Fruit fly (Drosophila melanogaster) whole organism, embryonic: ENCODE measurements around the gene dmrt93B.

Experiments used
- Antp ChIP-seq: fragments of 200-800 bp; sonication (Bioruptor generic); optimal IDR thresholded peaks from 3 replicates; lab custom pipeline; 2016; ENCODE audit warnings: missing biosample characterization, missing genetic modification characterization
- CG10209 ChIP-seq: fragments of 200-800 bp; sonication (Bioruptor generic); optimal IDR thresholded peaks from 3 replicates; lab custom pipeline; 2017; ENCODE audit warnings: missing biosample characterization, mild to moderate bottlenecking, missing genetic modification characterization, missing genetic modification reagents
- CG11456 ChIP-seq: fragments of 200-800 bp; sonication (Bioruptor generic); IDR thresholded peaks from 3 replicates; pipeline ENCODE4 v1.3.6; 2022; ENCODE audit warnings: missing biosample characterization, missing genetic modification characterization
- CG11723 ChIP-seq: fragments of 200-800 bp; sonication (Bioruptor generic); optimal IDR thresholded peaks from 2 replicates; lab custom pipeline; 2017; ENCODE audit warnings: missing biosample characterization, mild to moderate bottlenecking, missing genetic modification characterization
- CG17186 ChIP-seq: fragments of 200-800 bp; sonication (Bioruptor generic); optimal IDR thresholded peaks from 3 replicates; lab custom pipeline; 2017; ENCODE audit warnings: missing biosample characterization, missing genetic modification reagents, missing genetic modification characterization
- CG17359 ChIP-seq: fragments of 200-800 bp; sonication (Bioruptor generic); optimal IDR thresholded peaks from 3 replicates; lab custom pipeline; 2018; ENCODE audit warnings: missing biosample characterization, mild to moderate bottlenecking, missing genetic modification characterization, moderate library complexity
- CG17385 ChIP-seq: fragments of 200-800 bp; sonication (Bioruptor generic); optimal IDR thresholded peaks from 3 replicates; lab custom pipeline; 2018; ENCODE audit warnings: missing biosample characterization, mild to moderate bottlenecking, missing genetic modification characterization
- CG18476 ChIP-seq: fragments of 200-800 bp; sonication (Bioruptor generic); optimal IDR thresholded peaks from 2 replicates; lab custom pipeline; 2016; ENCODE audit warnings: missing biosample characterization, mild to moderate bottlenecking, missing genetic modification characterization
- CG2120 ChIP-seq: fragments of 200-800 bp; sonication (Bioruptor generic); optimal IDR thresholded peaks from 3 replicates; lab custom pipeline; 2016; ENCODE audit warnings: missing biosample characterization, missing genetic modification characterization
- CG31388 ChIP-seq: fragments of 200-800 bp; sonication (Bioruptor generic); optimal IDR thresholded peaks from 2 replicates; lab custom pipeline; 2016; ENCODE audit warnings: missing biosample characterization, missing genetic modification characterization
- CG32767 ChIP-seq: fragments of 200-800 bp; sonication (Bioruptor generic); IDR thresholded peaks from 2 replicates; pipeline ENCODE4 v1.3.6; 2022; ENCODE audit warnings: missing biosample characterization, missing genetic modification characterization
- CG3995 ChIP-seq: fragments of 200-800 bp; sonication (Bioruptor generic); optimal IDR thresholded peaks from 3 replicates; lab custom pipeline; 2016; ENCODE audit warnings: missing biosample characterization, missing genetic modification characterization
- CG4360 ChIP-seq: fragments of 200-800 bp; sonication (Bioruptor generic); IDR thresholded peaks from 2 replicates; pipeline ENCODE4 v1.3.6; 2022; ENCODE audit warnings: missing biosample characterization, missing genetic modification characterization
- CG4424 ChIP-seq: fragments of 200-800 bp; sonication (Bioruptor generic); optimal IDR thresholded peaks from 3 replicates; lab custom pipeline; 2016; ENCODE audit warnings: missing biosample characterization, missing genetic modification characterization
- CG7786 ChIP-seq: fragments of 200-800 bp; sonication (Bioruptor generic); optimal IDR thresholded peaks from 2 replicates; lab custom pipeline; 2016; ENCODE audit warnings: missing biosample characterization, missing genetic modification characterization
- CG8359 ChIP-seq: fragments of 200-800 bp; sonication (Bioruptor generic); optimal IDR thresholded peaks from 2 replicates; lab custom pipeline; 2017; ENCODE audit warnings: missing biosample characterization, mild to moderate bottlenecking, missing genetic modification characterization, borderline replicate concordance
- CG8388 ChIP-seq: fragments of 200-800 bp; sonication (Bioruptor generic); optimal IDR thresholded peaks from 2 replicates; lab custom pipeline; 2019; ENCODE audit warnings: missing biosample characterization, mild to moderate bottlenecking, missing genetic modification characterization, moderate library complexity
- Camta ChIP-seq: fragments of 200-800 bp; sonication (Bioruptor generic); optimal IDR thresholded peaks from 2 replicates; lab custom pipeline; 2016; ENCODE audit warnings: missing biosample characterization, missing genetic modification characterization
- CrebB ChIP-seq: fragments of 200-800 bp; sonication (Bioruptor generic); optimal IDR thresholded peaks from 3 replicates; lab custom pipeline; 2018; ENCODE audit warnings: missing biosample characterization, mild to moderate bottlenecking, missing genetic modification characterization
- Dfd ChIP-seq, 2 experiments: fragments of >200 bp; optimal IDR thresholded peaks; 2 replicates each; lab custom pipeline; 2017; ENCODE audit warnings: missing biosample characterization in 2 of 2, missing genetic modification characterization in 2 of 2
- Ets65A ChIP-seq: fragments of 200-800 bp; sonication (Bioruptor generic); peaks from one replicate; lab custom pipeline; 2016; ENCODE audit warnings: missing biosample characterization, missing genetic modification characterization
- Ets97D ChIP-seq: fragments of 200-800 bp; sonication (Bioruptor generic); optimal IDR thresholded peaks from 3 replicates; lab custom pipeline; 2016; ENCODE audit warnings: missing biosample characterization, missing genetic modification characterization
- Gug ChIP-seq: fragments of 200-800 bp; sonication (Bioruptor generic); IDR thresholded peaks from 4 replicates; pipeline ENCODE4 v1.3.6; 2022; ENCODE audit warnings: missing biosample characterization, missing genetic modification characterization
- HHEX ChIP-seq: fragments of 200-800 bp; sonication (Bioruptor generic); optimal IDR thresholded peaks from 3 replicates; lab custom pipeline; 2017; ENCODE audit warnings: missing biosample characterization, mild to moderate bottlenecking, missing genetic modification characterization, missing genetic modification reagents
- Hr3 ChIP-seq: fragments of 200-800 bp; sonication (Bioruptor generic); optimal IDR thresholded peaks from 3 replicates; lab custom pipeline; 2016; ENCODE audit warnings: missing biosample characterization, missing genetic modification characterization
- Lhr ChIP-seq: fragments of 200-800 bp; sonication (Bioruptor generic); optimal IDR thresholded peaks from 3 replicates; lab custom pipeline; 2017; ENCODE audit warnings: mild to moderate bottlenecking, missing biosample characterization, missing genetic modification reagents, missing genetic modification characterization
- Lpt ChIP-seq: fragments of >200 bp; optimal IDR thresholded peaks from 2 replicates; lab custom pipeline; 2018; ENCODE audit warnings: missing biosample characterization, missing genetic modification characterization
- Med ChIP-seq: fragments of 200-800 bp; sonication (Bioruptor generic); peaks from one replicate; lab custom pipeline; 2016; ENCODE audit warnings: missing biosample characterization, missing genetic modification characterization, mild to moderate bottlenecking, inconsistent platforms, moderate library complexity
- Nf-YA ChIP-seq: fragments of 200-800 bp; sonication (Bioruptor generic); IDR thresholded peaks from 2 replicates; pipeline ENCODE4 v1.3.6; 2022; ENCODE audit warnings: missing biosample characterization, missing genetic modification characterization
- ac ChIP-seq: fragments of 200-800 bp; sonication (Bioruptor generic); optimal IDR thresholded peaks from 3 replicates; lab custom pipeline; 2017; ENCODE audit warnings: missing biosample characterization, mild to moderate bottlenecking, missing genetic modification characterization
- eyg ChIP-seq: fragments of 200-800 bp; sonication (Bioruptor generic); optimal IDR thresholded peaks from 3 replicates; lab custom pipeline; 2016; ENCODE audit warnings: missing biosample characterization, missing genetic modification characterization
- ftz-f1 ChIP-seq: fragments of 200-800 bp; sonication (Bioruptor generic); optimal IDR thresholded peaks from 2 replicates; lab custom pipeline; 2016; ENCODE audit warnings: missing biosample characterization, missing genetic modification characterization
- gsb-n ChIP-seq: fragments of 200-800 bp; sonication (Bioruptor generic); optimal IDR thresholded peaks from 3 replicates; lab custom pipeline; 2018; ENCODE audit warnings: missing biosample characterization, mild to moderate bottlenecking, missing genetic modification characterization
- ken ChIP-seq: fragments of 200-800 bp; sonication (Bioruptor generic); IDR thresholded peaks from 3 replicates; pipeline ENCODE4 v1.3.6; 2022; ENCODE audit warnings: missing biosample characterization, missing genetic modification characterization
- kni ChIP-seq: fragments of 200-800 bp; sonication (Bioruptor generic); optimal IDR thresholded peaks from 3 replicates; lab custom pipeline; 2017; ENCODE audit warnings: mild to moderate bottlenecking, missing biosample characterization, missing genetic modification reagents, missing genetic modification characterization
- mam ChIP-seq: fragments of 200-800 bp; sonication (Bioruptor generic); optimal IDR thresholded peaks from 3 replicates; lab custom pipeline; 2016; ENCODE audit warnings: missing biosample characterization, missing genetic modification characterization
- odd ChIP-seq: fragments of 200-800 bp; sonication (Bioruptor generic); optimal IDR thresholded peaks from 2 replicates; lab custom pipeline; 2017; ENCODE audit warnings: missing biosample characterization, mild to moderate bottlenecking, missing genetic modification characterization
- pho ChIP-seq: fragments of 200-800 bp; sonication (Bioruptor generic); optimal IDR thresholded peaks from 2 replicates; lab custom pipeline; 2016; ENCODE audit warnings: missing biosample characterization, missing genetic modification characterization
- repo ChIP-seq: fragments of 200-800 bp; sonication (Bioruptor generic); optimal IDR thresholded peaks from 2 replicates; lab custom pipeline; 2016; ENCODE audit warnings: missing biosample characterization, missing genetic modification characterization
- rib ChIP-seq: fragments of 200-800 bp; sonication (Bioruptor generic); IDR thresholded peaks from 2 replicates; pipeline ENCODE4 v1.3.6; 2022; ENCODE audit warnings: missing biosample characterization, missing genetic modification characterization
- row ChIP-seq: fragments of 200-800 bp; sonication (Bioruptor generic); IDR thresholded peaks from 3 replicates; pipeline ENCODE4 v1.3.6; 2022; ENCODE audit warnings: missing biosample characterization, missing genetic modification characterization
- slbo ChIP-seq: fragments of 200-800 bp; sonication (Bioruptor generic); IDR thresholded peaks from 2 replicates; pipeline ENCODE4 v1.3.6; 2022; ENCODE audit warnings: missing biosample characterization, missing genetic modification characterization
- sqz ChIP-seq: fragments of 200-800 bp; sonication (Bioruptor generic); optimal IDR thresholded peaks from 3 replicates; lab custom pipeline; 2018; ENCODE audit warnings: missing biosample characterization, mild to moderate bottlenecking, missing genetic modification characterization
- tin ChIP-seq: fragments of 200-800 bp; sonication (Bioruptor generic); optimal IDR thresholded peaks from 3 replicates; lab custom pipeline; 2016; ENCODE audit warnings: missing biosample characterization, missing genetic modification characterization
- tll ChIP-seq, 2 experiments: fragments of 200-800 bp in 1 of 2; fragments of >200 bp in 1 of 2; sonication (Bioruptor generic) in 1 of 2; optimal IDR thresholded peaks; 2 replicates each; lab custom pipeline; 2017 to 2019; ENCODE audit warnings: missing biosample characterization in 2 of 2, missing genetic modification characterization in 2 of 2, mild to moderate bottlenecking in 1 of 2, moderate library complexity in 1 of 2
- toy ChIP-seq: fragments of 200-800 bp; sonication (Bioruptor generic); IDR thresholded peaks from 2 replicates; pipeline ENCODE4 v1.3.6; 2022; ENCODE audit warnings: missing biosample characterization, missing genetic modification characterization
- ttk ChIP-seq: fragments of 200-800 bp; sonication (Bioruptor generic); IDR thresholded peaks from 2 replicates; pipeline ENCODE4 v2.1.2; 2022; ENCODE audit warnings: missing biosample characterization, missing genetic modification characterization
- vfl ChIP-seq: fragments of 200-800 bp; sonication (Bioruptor generic); optimal IDR thresholded peaks from 2 replicates; lab custom pipeline; 2016; ENCODE audit warnings: missing biosample characterization, missing genetic modification characterization

The dmrt93B gene

DNA sequence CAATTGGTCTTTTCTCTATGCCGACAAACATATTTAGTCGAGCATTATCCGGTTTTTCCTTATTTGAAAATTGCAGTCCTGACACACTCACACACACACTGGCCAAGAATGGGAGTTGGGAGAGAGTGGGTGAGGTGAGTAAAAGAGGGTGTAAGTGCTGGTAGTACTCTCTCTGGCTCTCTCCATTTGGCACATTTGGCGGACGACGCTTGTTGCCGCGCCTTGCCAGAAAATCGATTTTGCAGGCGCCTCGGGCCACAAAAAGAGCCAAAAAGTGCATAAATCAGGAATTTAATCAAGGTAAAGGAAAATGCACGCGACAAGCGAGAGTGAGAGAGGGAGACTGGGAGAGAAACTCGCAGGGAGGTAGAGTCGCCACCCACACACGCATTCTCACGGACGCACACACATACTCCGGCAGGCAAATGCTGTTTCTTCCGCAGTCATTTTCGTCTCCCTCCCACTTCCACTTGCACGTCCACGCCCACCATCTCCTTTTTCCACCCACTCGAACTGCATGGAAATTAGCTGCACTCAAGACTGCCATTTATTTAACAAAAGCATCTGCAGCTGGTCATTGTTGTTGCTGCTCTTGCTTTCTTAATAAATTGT, 22.8 kb downstream of the dmrt93B start (continued):
- TF ChIP-seq tll (GFP tag; optimal IDR thresholded peaks at IDR 0.05; lab: Kevin White, UChicago) = peak in 1 of 2 experiments; percentile 32
- no peak for TF ChIP-seq Hr3
- TF ChIP-seq Lhr (GFP tag; lab: Kevin White, UChicago) = no peak
- TF ChIP-seq CG18476 (GFP tag; lab: Kevin White, UChicago) = no peak
- TF ChIP-seq Camta (GFP tag; lab: Kevin White, UChicago) = no peak
- no peak for TF ChIP-seq gsb-n

DNA sequence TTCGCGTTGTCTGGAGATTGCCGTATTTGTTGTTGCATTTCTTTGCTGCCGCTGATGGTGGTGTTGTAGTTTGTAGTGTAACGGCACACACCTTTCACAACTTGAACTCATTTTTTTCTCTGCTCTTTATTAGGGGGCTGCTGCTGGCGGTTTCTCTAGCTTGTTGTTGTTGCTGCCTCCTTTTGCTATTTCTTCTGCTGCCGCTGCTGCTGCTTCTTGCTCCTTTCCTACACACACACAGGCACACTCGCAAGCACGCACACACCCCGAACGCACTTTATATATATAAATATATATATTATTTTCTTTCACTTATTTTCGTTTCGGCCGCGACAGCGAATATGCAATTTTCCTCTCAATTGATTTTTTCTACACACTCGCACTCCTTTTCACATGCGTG, 23.4 kb downstream of the dmrt93B start:
- no peak for TF ChIP-seq ken
- TF ChIP-seq CG4360 (GFP tag; lab: Robert Waterston, UW) = peak; percentile 78
- no peak for TF ChIP-seq Gug (GFP tag; lab: Robert Waterston, UW)
- TF ChIP-seq CG17385 (GFP tag; lab: Kevin White, UChicago) = peak; percentile 61
- TF ChIP-seq Med (GFP tag; lab: Kevin White, UChicago) = peak; percentile 50
- TF ChIP-seq rib (GFP tag; lab: Robert Waterston, UW) = 0 out of 2 replicates have a peak, but pooled peaks have one; percentile 41
- no peak for TF ChIP-seq slbo (GFP tag; lab: Robert Waterston, UW)
- TF ChIP-seq sqz = peak; percentile 7

DNA sequence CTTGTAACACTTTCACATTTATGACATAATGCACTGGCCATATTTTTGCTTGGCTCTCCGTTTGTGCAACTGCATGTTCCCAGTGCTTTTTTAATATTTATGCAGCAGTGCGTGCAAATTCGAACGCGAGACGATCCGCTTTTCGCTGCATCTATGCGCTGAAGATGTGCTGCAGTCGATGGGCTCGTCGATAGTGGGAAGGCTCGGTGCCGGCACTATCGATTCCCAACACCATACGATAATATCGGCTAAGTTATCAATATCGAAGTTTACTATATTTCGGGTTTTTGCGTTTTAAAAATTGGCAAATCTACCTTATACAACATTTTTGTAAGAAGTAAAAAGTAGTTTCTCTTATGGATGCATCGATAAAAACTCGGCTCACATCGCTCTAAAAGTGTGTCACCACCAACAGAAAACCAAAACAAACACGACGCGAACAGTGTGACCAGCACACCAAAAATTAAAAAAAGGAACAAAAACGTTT, 23.9 kb downstream of the dmrt93B start, which contains the start of gene RhoGAP93B:
Gene RhoGAP93B, minus strand, starts transcription at position 197 of the 487 bp plus-strand sequence.
- peak; percentile 68; the same call in 1 of the 2 replicates for TF ChIP-seq toy (GFP tag; lab: Robert Waterston, UW)
- TF ChIP-seq Nf-YA (GFP tag; lab: Robert Waterston, UW) = peak; percentile 86
- peak; percentile 78 for TF ChIP-seq CG4424 (GFP tag; lab: Kevin White, UChicago)
- no peak for TF ChIP-seq Dfd (GFP tag; optimal IDR thresholded peaks at IDR 0.05; lab: Kevin White, UChicago)
- TF ChIP-seq CG32767 (GFP tag; lab: Robert Waterston, UW) = peak; percentile 80; the same call in 1 of the 2 replicates
- peak; percentile 81 for TF ChIP-seq Antp
- no peak for TF ChIP-seq Lpt
- peak; percentile 92 for TF ChIP-seq Ets97D (GFP tag; lab: Kevin White, UChicago)
- peak; percentile 78 for TF ChIP-seq eyg (GFP tag; lab: Kevin White, UChicago)
- peak; percentile 91 for TF ChIP-seq mam
- peak; percentile 86 for TF ChIP-seq CG17359 (tag; lab: Kevin White, UChicago)
- peak; percentile 62 for TF ChIP-seq CG10209 (GFP tag; lab: Kevin White, UChicago)
- peak; percentile 99 for TF ChIP-seq Ets65A (GFP tag; lab: Kevin White, UChicago)
- no peak for TF ChIP-seq CG8359
- peak; percentile 64 for TF ChIP-seq ftz-f1 (GFP tag; lab: Kevin White, UChicago)
- peak; percentile 9 for TF ChIP-seq odd (GFP tag; lab: Kevin White, UChicago)
- no peak for TF ChIP-seq CG31388 (GFP tag; lab: Kevin White, UChicago)
- TF ChIP-seq CrebB (tag; lab: Kevin White, UChicago) = peak; percentile 56
- TF ChIP-seq CG3995 (GFP tag; lab: Kevin White, UChicago) = peak; percentile 51
- peak; percentile 36 for TF ChIP-seq HHEX (GFP tag; lab: Kevin White, UChicago)
- peak; percentile 93 for TF ChIP-seq CG7786
- TF ChIP-seq tin (GFP tag; lab: Kevin White, UChicago) = peak; percentile 78
- TF ChIP-seq CG17186 (GFP tag; lab: Kevin White, UChicago) = peak; percentile 91
- peak; percentile 96 for TF ChIP-seq row
- peak; percentile 70 for TF ChIP-seq CG8388 (GFP tag; lab: Kevin White, UChicago)
- peak; percentile 95 for TF ChIP-seq CG2120 (GFP tag; lab: Kevin White, UChicago)
- TF ChIP-seq repo (GFP tag; lab: Kevin White, UChicago) = peak; percentile 76
- TF ChIP-seq ttk (GFP tag; lab: Robert Waterston, UW) = peak; percentile 89
- TF ChIP-seq pho = peak; percentile 93
- TF ChIP-seq kni (GFP tag; lab: Kevin White, UChicago) = peak; percentile 72
- TF ChIP-seq CG11456 = peak; percentile 94
- TF ChIP-seq CG11723 = peak; percentile 49
- no peak for TF ChIP-seq vfl
- TF ChIP-seq ac (GFP tag; lab: Kevin White, UChicago) = no peak
